Fruit fly (Drosophila melanogaster) whole organism, embryonic: ENCODE results near the gene mop.

Experiments
- Atf3 ChIP-seq: fragments of 200-800 bp; sonication (Bioruptor generic); optimal IDR thresholded peaks from 3 replicates; lab custom pipeline; 2016; ENCODE audit warnings: missing biosample characterization, missing genetic modification characterization
- Atf6 ChIP-seq: fragments of 200-800 bp; sonication (Bioruptor generic); IDR thresholded peaks from 2 replicates; pipeline ENCODE4 v1.3.6; 2022; ENCODE audit warnings: missing biosample characterization, missing genetic modification characterization
- B-H2 ChIP-seq: fragments of 200-800 bp; sonication (Bioruptor generic); optimal IDR thresholded peaks from 2 replicates; lab custom pipeline; 2018; ENCODE audit warnings: missing biosample characterization, mild to moderate bottlenecking, missing genetic modification characterization
- BtbVII ChIP-seq: fragments of 200-800 bp; sonication (Bioruptor generic); optimal IDR thresholded peaks from 3 replicates; lab custom pipeline; 2017; ENCODE audit warnings: missing biosample characterization, mild to moderate bottlenecking, missing genetic modification characterization
- CG11695 ChIP-seq: fragments of 200-800 bp; sonication (Bioruptor generic); IDR thresholded peaks from 3 replicates; pipeline ENCODE4 v1.3.6; 2022; ENCODE audit warnings: missing biosample characterization, missing genetic modification characterization
- CG11723 ChIP-seq: fragments of 200-800 bp; sonication (Bioruptor generic); optimal IDR thresholded peaks from 2 replicates; lab custom pipeline; 2017; ENCODE audit warnings: missing biosample characterization, mild to moderate bottlenecking, missing genetic modification characterization
- CG12155 ChIP-seq: fragments of 200-800 bp; sonication (Bioruptor generic); optimal IDR thresholded peaks from 3 replicates; lab custom pipeline; 2016; ENCODE audit warnings: missing biosample characterization, missing genetic modification characterization
- CG15514 ChIP-seq: fragments of 200-800 bp; sonication (Bioruptor generic); optimal IDR thresholded peaks from 3 replicates; lab custom pipeline; 2017; ENCODE audit warnings: missing biosample characterization, missing genetic modification characterization, mild to moderate bottlenecking, moderate library complexity, missing genetic modification reagents
- CG17385 ChIP-seq: fragments of 200-800 bp; sonication (Bioruptor generic); optimal IDR thresholded peaks from 3 replicates; lab custom pipeline; 2018; ENCODE audit warnings: missing biosample characterization, mild to moderate bottlenecking, missing genetic modification characterization
- CG1792 ChIP-seq: fragments of 200-800 bp; sonication (Bioruptor generic); optimal IDR thresholded peaks from 2 replicates; lab custom pipeline; 2016; ENCODE audit warnings: missing biosample characterization, missing genetic modification characterization
- CG18476 ChIP-seq: fragments of 200-800 bp; sonication (Bioruptor generic); optimal IDR thresholded peaks from 2 replicates; lab custom pipeline; 2016; ENCODE audit warnings: missing biosample characterization, mild to moderate bottlenecking, missing genetic modification characterization
- CG2202 ChIP-seq: fragments of 200-800 bp; sonication (Bioruptor generic); optimal IDR thresholded peaks from 2 replicates; lab custom pipeline; 2018; ENCODE audit warnings: missing biosample characterization, mild to moderate bottlenecking, missing genetic modification characterization
- CG30431 ChIP-seq: fragments of 200-800 bp; sonication (Bioruptor generic); optimal IDR thresholded peaks from 2 replicates; lab custom pipeline; 2017; ENCODE audit warnings: missing biosample characterization, missing genetic modification characterization
- CG4360 ChIP-seq: fragments of 200-800 bp; sonication (Bioruptor generic); IDR thresholded peaks from 2 replicates; pipeline ENCODE4 v1.3.6; 2022; ENCODE audit warnings: missing biosample characterization, missing genetic modification characterization
- CG5953 ChIP-seq: fragments of 200-800 bp; sonication (Bioruptor generic); IDR thresholded peaks from 2 replicates; pipeline ENCODE4 v1.3.6; 2022; ENCODE audit warnings: missing biosample characterization, missing genetic modification characterization
- CG7556 ChIP-seq: fragments of 200-800 bp; sonication (Bioruptor generic); optimal IDR thresholded peaks from 2 replicates; lab custom pipeline; 2017; ENCODE audit warnings: missing biosample characterization, mild to moderate bottlenecking, missing genetic modification characterization
- CG9876 ChIP-seq: fragments of 200-800 bp; sonication (Bioruptor generic); optimal IDR thresholded peaks from 2 replicates; lab custom pipeline; 2016; ENCODE audit warnings: missing biosample characterization, missing genetic modification characterization
- Camta ChIP-seq: fragments of 200-800 bp; sonication (Bioruptor generic); optimal IDR thresholded peaks from 2 replicates; lab custom pipeline; 2016; ENCODE audit warnings: missing biosample characterization, missing genetic modification characterization
- CoRest ChIP-seq: fragments of 200-800 bp; sonication (Bioruptor generic); optimal IDR thresholded peaks from 3 replicates; lab custom pipeline; 2018; ENCODE audit warnings: missing biosample characterization, mild to moderate bottlenecking, missing genetic modification characterization, moderate library complexity
- D ChIP-seq, 2 experiments: fragments of 200-800 bp in 1 of 2; fragments of >200 bp in 1 of 2; sonication (Bioruptor generic) in 1 of 2; optimal IDR thresholded peaks; 2 replicates in 1 of 2; 3 replicates in 1 of 2; lab custom pipeline; 2017; ENCODE audit warnings: mild to moderate bottlenecking in 1 of 2, missing biosample characterization in 1 of 2, missing genetic modification characterization in 1 of 2, missing genetic modification reagents in 1 of 2
- Dek ChIP-seq: fragments of 200-800 bp; sonication (Bioruptor generic); optimal IDR thresholded peaks from 3 replicates; lab custom pipeline; 2019; ENCODE audit warnings: missing biosample characterization, mild to moderate bottlenecking, missing genetic modification characterization, moderate library complexity
- Dfd ChIP-seq, 2 experiments: fragments of >200 bp; optimal IDR thresholded peaks; 2 replicates each; lab custom pipeline; 2017; ENCODE audit warnings: missing biosample characterization in 2 of 2, missing genetic modification characterization in 2 of 2
- Drgx ChIP-seq: fragments of 200-800 bp; sonication (Bioruptor generic); IDR thresholded peaks from 2 replicates; pipeline ENCODE4 v1.3.6; 2022; ENCODE audit warnings: missing biosample characterization, missing genetic modification characterization
- E2f1 ChIP-seq: fragments of 200-800 bp; sonication (Bioruptor generic); IDR thresholded peaks from 2 replicates; pipeline ENCODE4 v1.3.6; 2022; ENCODE audit warnings: missing biosample characterization, missing genetic modification characterization
- ERR ChIP-seq: fragments of 200-800 bp; sonication (Bioruptor generic); optimal IDR thresholded peaks from 2 replicates; lab custom pipeline; 2016; ENCODE audit warnings: missing biosample characterization, missing genetic modification characterization
- H2.0 ChIP-seq: fragments of 200-800 bp; sonication (Bioruptor generic); IDR thresholded peaks from 2 replicates; pipeline ENCODE4 v1.3.6; 2022; ENCODE audit warnings: missing biosample characterization, missing genetic modification characterization
- Nf-YB ChIP-seq: fragments of 200-800 bp; sonication (Bioruptor generic); optimal IDR thresholded peaks from 3 replicates; lab custom pipeline; 2019; ENCODE audit warnings: missing biosample characterization, mild to moderate bottlenecking, missing genetic modification characterization, moderate library complexity
- bigmax ChIP-seq: fragments of 200-800 bp; sonication (Bioruptor generic); optimal IDR thresholded peaks from 2 replicates; lab custom pipeline; 2018; ENCODE audit warnings: missing biosample characterization, mild to moderate bottlenecking, missing genetic modification characterization
- btn ChIP-seq: fragments of 200-800 bp; sonication (Bioruptor generic); optimal IDR thresholded peaks from 2 replicates; lab custom pipeline; 2016; ENCODE audit warnings: missing biosample characterization, missing genetic modification characterization
- croc ChIP-seq: fragments of 200-800 bp; sonication (Bioruptor generic); conservative IDR thresholded peaks from 3 replicates; pipeline ENCODE4 v1.3.6; 2022; ENCODE audit warnings: missing biosample characterization, missing genetic modification characterization
- cwo ChIP-seq: fragments of 200-800 bp; sonication (Bioruptor generic); optimal IDR thresholded peaks from 3 replicates; lab custom pipeline; 2017; ENCODE audit warnings: missing biosample characterization, missing genetic modification characterization, mild to moderate bottlenecking, moderate library complexity, missing genetic modification reagents
- dan ChIP-seq: fragments of 200-800 bp; sonication (Bioruptor generic); IDR thresholded peaks from 2 replicates; pipeline ENCODE4 v1.3.6; 2022; ENCODE audit warnings: missing biosample characterization, missing genetic modification characterization
- dm ChIP-seq: fragments of 200-800 bp; sonication (Bioruptor generic); optimal IDR thresholded peaks from 3 replicates; lab custom pipeline; 2016; ENCODE audit warnings: missing biosample characterization, missing genetic modification characterization
- emc ChIP-seq: fragments of 200-800 bp; sonication (Bioruptor generic); optimal IDR thresholded peaks from 2 replicates; lab custom pipeline; 2016; ENCODE audit warnings: missing biosample characterization, missing genetic modification characterization
- ems ChIP-seq: fragments of 200-800 bp; sonication (Bioruptor generic); optimal IDR thresholded peaks from 3 replicates; lab custom pipeline; 2016; ENCODE audit warnings: missing biosample characterization, missing genetic modification characterization
- fd3F ChIP-seq: fragments of 200-800 bp; sonication (Bioruptor generic); optimal IDR thresholded peaks from 2 replicates; lab custom pipeline; 2018; ENCODE audit warnings: missing biosample characterization, mild to moderate bottlenecking, missing genetic modification characterization, moderate library complexity
- fd96Cb ChIP-seq: fragments of 200-800 bp; sonication (Bioruptor generic); optimal IDR thresholded peaks from 2 replicates; lab custom pipeline; 2018; ENCODE audit warnings: missing biosample characterization, mild to moderate bottlenecking, missing genetic modification characterization, moderate library complexity
- fu2 ChIP-seq: fragments of 200-800 bp; sonication (Bioruptor generic); optimal IDR thresholded peaks from 2 replicates; lab custom pipeline; 2016; ENCODE audit warnings: missing biosample characterization, missing genetic modification characterization
- gce ChIP-seq: fragments of 200-800 bp; sonication (Bioruptor generic); IDR thresholded peaks from 3 replicates; pipeline ENCODE4 v1.3.6; 2022; ENCODE audit warnings: missing biosample characterization, missing genetic modification characterization
- kni ChIP-seq: fragments of 200-800 bp; sonication (Bioruptor generic); optimal IDR thresholded peaks from 3 replicates; lab custom pipeline; 2017; ENCODE audit warnings: mild to moderate bottlenecking, missing biosample characterization, missing genetic modification reagents, missing genetic modification characterization
- lov ChIP-seq, 2 experiments: fragments of 200-800 bp in 1 of 2; fragments of >200 bp in 1 of 2; sonication (Bioruptor generic) in 1 of 2; IDR thresholded peaks in 1 of 2; optimal IDR thresholded peaks in 1 of 2; 2 replicates in 1 of 2; 3 replicates in 1 of 2; pipeline versions ENCODE4 v1.3.6 to Lab custom; 2017 to 2022; ENCODE audit warnings: missing biosample characterization in 1 of 2, missing genetic modification characterization in 1 of 2
- maf-S ChIP-seq: fragments of 200-800 bp; sonication (Bioruptor generic); optimal IDR thresholded peaks from 2 replicates; lab custom pipeline; 2016; ENCODE audit warnings: missing biosample characterization, missing genetic modification characterization
- odd ChIP-seq: fragments of 200-800 bp; sonication (Bioruptor generic); optimal IDR thresholded peaks from 2 replicates; lab custom pipeline; 2017; ENCODE audit warnings: missing biosample characterization, mild to moderate bottlenecking, missing genetic modification characterization
- pb ChIP-seq: fragments of 200-800 bp; sonication (Bioruptor generic); optimal IDR thresholded peaks from 3 replicates; lab custom pipeline; 2016; ENCODE audit warnings: missing biosample characterization, missing genetic modification characterization
- pita ChIP-seq: fragments of 200-800 bp; sonication (Bioruptor generic); optimal IDR thresholded peaks from 2 replicates; lab custom pipeline; 2017; ENCODE audit warnings: missing biosample characterization, mild to moderate bottlenecking, missing genetic modification characterization
- shn ChIP-seq: fragments of 200-800 bp; sonication (Bioruptor generic); optimal IDR thresholded peaks from 3 replicates; lab custom pipeline; 2016; ENCODE audit warnings: missing biosample characterization, missing genetic modification characterization
- sna ChIP-seq: fragments of 200-800 bp; sonication (Bioruptor generic); IDR thresholded peaks from 2 replicates; pipeline ENCODE4 v1.3.6; 2022; ENCODE audit warnings: missing biosample characterization, missing genetic modification characterization; ENCODE audit not compliant: partially characterized antibody
- tin ChIP-seq: fragments of 200-800 bp; sonication (Bioruptor generic); optimal IDR thresholded peaks from 3 replicates; lab custom pipeline; 2016; ENCODE audit warnings: missing biosample characterization, missing genetic modification characterization

mop gene

DNA sequence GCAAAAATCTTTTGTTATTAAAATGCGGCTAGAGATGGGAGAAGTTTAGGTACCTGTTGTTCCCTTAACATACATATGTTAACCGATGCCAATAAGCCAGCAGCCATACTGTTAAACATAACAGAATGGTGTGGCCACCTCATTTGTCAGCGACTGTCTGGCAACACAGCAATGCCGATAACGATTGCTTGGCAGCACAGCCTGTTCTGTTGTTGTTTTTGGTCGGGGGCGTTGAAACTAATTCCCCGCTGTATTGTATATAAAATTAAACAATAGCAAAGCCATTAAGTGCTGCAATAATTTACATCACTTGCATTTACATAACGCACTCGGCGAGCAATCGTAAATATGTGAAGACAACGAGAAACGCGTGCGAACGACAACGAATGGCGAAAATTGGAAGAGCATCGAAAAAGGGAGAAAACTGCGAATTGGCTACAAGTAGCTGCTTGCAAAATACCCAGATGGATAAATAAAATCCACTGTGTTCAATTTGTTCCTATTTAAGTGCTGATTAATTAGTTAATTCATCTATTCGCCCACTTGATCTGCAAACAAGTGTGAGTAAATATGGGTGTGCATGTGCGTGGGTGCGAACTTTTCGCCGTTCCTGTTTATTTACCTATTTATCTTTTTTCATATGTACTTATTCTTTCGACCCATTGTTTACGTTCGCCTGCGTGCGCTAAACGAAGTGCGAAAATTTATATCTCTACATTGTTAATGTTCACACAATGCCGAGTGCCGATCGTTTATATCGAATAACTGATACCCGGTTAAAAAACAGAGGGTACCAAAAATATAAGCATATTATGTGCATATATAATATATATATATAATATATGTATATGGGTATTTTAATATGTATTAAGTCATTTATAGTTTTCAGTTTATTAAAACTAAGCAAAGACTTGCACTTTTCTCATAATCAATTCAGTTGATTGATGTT is 13.8 kb downstream of the mop start, which contains the start of the genes Tsen34 and Mgat4a (continued):
- TF ChIP-seq CG1792: peak; percentile 58
- TF ChIP-seq CG11695: peak; percentile 56; the same call in 1 of the 3 replicates
- TF ChIP-seq Camta (GFP tag; lab: Kevin White, UChicago): peak; percentile 26
- TF ChIP-seq B-H2: peak; percentile 84
- no peak for TF ChIP-seq Dfd (GFP tag; optimal IDR thresholded peaks at IDR 0.05; lab: Kevin White, UChicago)
- peak; percentile 11 for TF ChIP-seq kni (GFP tag; lab: Kevin White, UChicago)
- TF ChIP-seq CG11723 (GFP tag; lab: Kevin White, UChicago): no peak
- TF ChIP-seq fu2 (GFP tag; lab: Kevin White, UChicago): no peak
- peak; percentile 39 for TF ChIP-seq cwo
- TF ChIP-seq CG30431: no peak
- TF ChIP-seq E2f1 (GFP tag; lab: Robert Waterston, UW): no peak; the same call in 1 of the 2 replicates
- TF ChIP-seq dan: no peak
- no peak for TF ChIP-seq btn (GFP tag; lab: Kevin White, UChicago)
- TF ChIP-seq ems (GFP tag; lab: Kevin White, UChicago): no peak
- no peak for TF ChIP-seq maf-S (GFP tag; lab: Kevin White, UChicago)
- 0 out of 2 replicates have a peak, but pooled peaks have one; percentile 29 for TF ChIP-seq H2.0 (GFP tag; lab: Robert Waterston, UW)
- no peak for TF ChIP-seq gce
- no peak for TF ChIP-seq CG5953 (GFP tag; lab: Robert Waterston, UW)
- no peak for TF ChIP-seq CG2202
- peak; percentile 15 for TF ChIP-seq CG18476
- TF ChIP-seq lov (optimal IDR thresholded peaks at IDR 0.05; lab: Kevin White, UChicago): no peak
- TF ChIP-seq lov (GFP tag; IDR thresholded peaks at IDR 0.05; lab: Robert Waterston, UW): no peak
- no peak for TF ChIP-seq ERR (GFP tag; lab: Kevin White, UChicago)
- TF ChIP-seq CG9876 (GFP tag; lab: Kevin White, UChicago): peak; percentile 17
- TF ChIP-seq CoRest (tag; lab: Kevin White, UChicago): no peak
- TF ChIP-seq D (optimal IDR thresholded peaks at IDR 0.05; lab: Kevin White, UChicago): no peak
- no peak for TF ChIP-seq D (GFP tag; optimal IDR thresholded peaks at IDR 0.05; lab: Kevin White, UChicago)
- TF ChIP-seq shn (GFP tag; lab: Kevin White, UChicago): no peak
- no peak for TF ChIP-seq CG7556 (GFP tag; lab: Kevin White, UChicago)
- no peak for TF ChIP-seq croc (GFP tag; lab: Robert Waterston, UW)
- no peak for TF ChIP-seq Atf3 (GFP tag; lab: Kevin White, UChicago)
- peak; percentile 35 for TF ChIP-seq CG17385 (GFP tag; lab: Kevin White, UChicago)
- TF ChIP-seq fd96Cb: no peak
- TF ChIP-seq pb (GFP tag; lab: Kevin White, UChicago): no peak
- TF ChIP-seq bigmax (GFP tag; lab: Kevin White, UChicago): peak; percentile 6
- TF ChIP-seq dm (GFP tag; lab: Kevin White, UChicago): peak; percentile 36
- TF ChIP-seq Nf-YB: no peak
- peak; percentile 46 for TF ChIP-seq CG15514 (GFP tag; lab: Kevin White, UChicago)
- peak; percentile 88 for TF ChIP-seq CG4360
- TF ChIP-seq BtbVII (GFP tag; lab: Kevin White, UChicago): peak; percentile 77
- TF ChIP-seq emc (GFP tag; lab: Kevin White, UChicago): peak; percentile 14
- TF ChIP-seq Atf6 (GFP tag; lab: Robert Waterston, UW): peak; percentile 73; the same call in 1 of the 2 replicates
- peak; percentile 39 for TF ChIP-seq fd3F
- TF ChIP-seq odd (GFP tag; lab: Kevin White, UChicago): no peak
- TF ChIP-seq Drgx (GFP tag; lab: Robert Waterston, UW): no peak
- TF ChIP-seq pita: no peak
- no peak for TF ChIP-seq tin (GFP tag; lab: Kevin White, UChicago)
- no peak for TF ChIP-seq CG12155 (GFP tag; lab: Kevin White, UChicago)
- TF ChIP-seq Dek (tag; lab: Kevin White, UChicago): peak; percentile 2
- 0 out of 2 replicates have a peak, but pooled peaks have one; percentile 28 for TF ChIP-seq sna
